Fruit fly (Drosophila melanogaster) whole organism, prepupa: ENCODE measurements around the gene tld.

Experiments used
- Blimp-1 ChIP-seq: fragments of 200-800 bp; sonication (Bioruptor generic); optimal IDR thresholded peaks from 3 replicates; lab custom pipeline; 2017; ENCODE audit warnings: missing biosample characterization, missing genetic modification characterization, mild to moderate bottlenecking, moderate library complexity, missing genetic modification reagents
- CG10631 ChIP-seq: fragments of 200-800 bp; sonication (Bioruptor generic); optimal IDR thresholded peaks from 2 replicates; lab custom pipeline; 2016; ENCODE audit warnings: missing biosample characterization, missing genetic modification characterization
- CG10669 ChIP-seq: fragments of 200-800 bp; sonication (Bioruptor generic); optimal IDR thresholded peaks from 3 replicates; lab custom pipeline; 2018; ENCODE audit warnings: missing biosample characterization, mild to moderate bottlenecking, missing genetic modification characterization, moderate library complexity
- CG11762 ChIP-seq: fragments of 200-800 bp; sonication (Bioruptor generic); optimal IDR thresholded peaks from 3 replicates; lab custom pipeline; 2016; ENCODE audit warnings: missing biosample characterization, missing genetic modification characterization; ENCODE audit not compliant: insufficient read depth
- CG11902 ChIP-seq: fragments of 200-800 bp; sonication (Bioruptor generic); optimal IDR thresholded peaks from 3 replicates; lab custom pipeline; 2016; ENCODE audit warnings: missing biosample characterization, missing genetic modification characterization
- CG15336 ChIP-seq: fragments of 200-800 bp; sonication (Bioruptor generic); IDR thresholded peaks from 2 replicates; pipeline ENCODE4 v1.3.6; 2022; ENCODE audit warnings: missing biosample characterization, missing genetic modification characterization
- CG1621 ChIP-seq: fragments of 200-800 bp; sonication (Bioruptor generic); optimal IDR thresholded peaks from 3 replicates; lab custom pipeline; 2018; ENCODE audit warnings: missing biosample characterization, mild to moderate bottlenecking, missing genetic modification characterization
- CG3032 ChIP-seq: fragments of 200-800 bp; optimal IDR thresholded peaks from 2 replicates; lab custom pipeline; 2019; ENCODE audit warnings: missing biosample characterization, mild to moderate bottlenecking, missing genetic modification characterization, moderate library complexity
- CG32006 ChIP-seq: fragments of 200-800 bp; sonication (Bioruptor generic); optimal IDR thresholded peaks from 3 replicates; lab custom pipeline; 2017; ENCODE audit warnings: missing biosample characterization, mild to moderate bottlenecking, missing genetic modification characterization
- CG34406 ChIP-seq: fragments of 200-800 bp; sonication (Bioruptor generic); optimal IDR thresholded peaks from 3 replicates; lab custom pipeline; 2016; ENCODE audit warnings: missing biosample characterization, missing genetic modification characterization
- CG3919 ChIP-seq: fragments of 200-800 bp; sonication (Bioruptor generic); optimal IDR thresholded peaks from 3 replicates; lab custom pipeline; 2016; ENCODE audit warnings: missing biosample characterization, missing genetic modification characterization
- CG4318 ChIP-seq: fragments of 200-800 bp; sonication (Bioruptor generic); optimal IDR thresholded peaks from 3 replicates; lab custom pipeline; 2017; ENCODE audit warnings: missing biosample characterization, mild to moderate bottlenecking, missing genetic modification characterization
- CG6163 ChIP-seq: fragments of 200-800 bp; sonication (Bioruptor generic); IDR thresholded peaks from 3 replicates; pipeline ENCODE4 v1.3.6; 2022; ENCODE audit warnings: missing biosample characterization, missing genetic modification characterization
- CG6276 ChIP-seq: fragments of 200-800 bp; sonication (Bioruptor generic); optimal IDR thresholded peaks from 2 replicates; lab custom pipeline; 2017; ENCODE audit warnings: missing biosample characterization, mild to moderate bottlenecking, missing genetic modification characterization
- CG6792 ChIP-seq: fragments of 200-800 bp; sonication (Bioruptor generic); optimal IDR thresholded peaks from 3 replicates; lab custom pipeline; 2016; ENCODE audit warnings: missing biosample characterization, missing genetic modification characterization
- CG8119 ChIP-seq: fragments of 200-800 bp; sonication (Bioruptor generic); IDR thresholded peaks from 3 replicates; pipeline ENCODE4 v1.3.6; 2022; ENCODE audit warnings: missing biosample characterization, missing genetic modification characterization
- CG8319 ChIP-seq: fragments of 200-800 bp; sonication (Bioruptor generic); optimal IDR thresholded peaks from 3 replicates; lab custom pipeline; 2016; ENCODE audit warnings: missing biosample characterization, missing genetic modification characterization
- CG9139 ChIP-seq: fragments of 200-800 bp; sonication (Bioruptor generic); optimal IDR thresholded peaks from 3 replicates; lab custom pipeline; 2017; ENCODE audit warnings: missing biosample characterization, mild to moderate bottlenecking, missing genetic modification characterization
- Eip75B ChIP-seq: fragments of 200-800 bp; sonication (Bioruptor generic); optimal IDR thresholded peaks from 3 replicates; lab custom pipeline; 2016; ENCODE audit warnings: missing biosample characterization, missing genetic modification characterization
- Eip78C ChIP-seq: fragments of 200-800 bp; sonication (Bioruptor generic); peaks from one replicate; lab custom pipeline; 2016; ENCODE audit warnings: missing biosample characterization, missing genetic modification characterization
- Ets21C ChIP-seq: fragments of 200-800 bp; sonication (Bioruptor generic); optimal IDR thresholded peaks from 3 replicates; lab custom pipeline; 2016; ENCODE audit warnings: missing biosample characterization, missing genetic modification characterization
- Ets96B ChIP-seq: fragments of 200-800 bp; optimal IDR thresholded peaks from 2 replicates; lab custom pipeline; 2019; ENCODE audit warnings: missing biosample characterization, mild to moderate bottlenecking, missing genetic modification characterization, moderate library complexity
- Hr4 ChIP-seq: fragments of 200-800 bp; sonication (Bioruptor generic); optimal IDR thresholded peaks from 3 replicates; lab custom pipeline; 2016; ENCODE audit warnings: missing biosample characterization, missing genetic modification characterization
- Lpt ChIP-seq: fragments of 200-800 bp; sonication (Bioruptor generic); optimal IDR thresholded peaks from 3 replicates; lab custom pipeline; 2016; ENCODE audit warnings: missing biosample characterization, missing genetic modification characterization
- Met ChIP-seq: fragments of 200-800 bp; sonication (Bioruptor generic); optimal IDR thresholded peaks from 3 replicates; lab custom pipeline; 2016; ENCODE audit warnings: missing biosample characterization, missing genetic modification characterization
- OdsH ChIP-seq: fragments of 200-800 bp; sonication (Bioruptor generic); optimal IDR thresholded peaks from 3 replicates; lab custom pipeline; 2016; ENCODE audit warnings: missing biosample characterization, missing genetic modification characterization
- Sox15 ChIP-seq: fragments of 200-800 bp; sonication (Bioruptor generic); optimal IDR thresholded peaks from 3 replicates; lab custom pipeline; 2016; ENCODE audit warnings: missing biosample characterization, missing genetic modification characterization
- achi ChIP-seq: fragments of 200-800 bp; sonication (Bioruptor generic); optimal IDR thresholded peaks from 3 replicates; lab custom pipeline; 2016; ENCODE audit warnings: missing biosample characterization, missing genetic modification characterization
- acj6 ChIP-seq: fragments of 200-800 bp; sonication (Bioruptor generic); optimal IDR thresholded peaks from 3 replicates; lab custom pipeline; 2016; ENCODE audit warnings: missing biosample characterization, missing genetic modification characterization
- eg ChIP-seq: fragments of 200-800 bp; sonication (Bioruptor generic); IDR thresholded peaks from 3 replicates; pipeline ENCODE4 v1.3.6; 2022; ENCODE audit warnings: missing biosample characterization, missing genetic modification characterization
- esn ChIP-seq: fragments of 200-800 bp; sonication (Bioruptor generic); optimal IDR thresholded peaks from 2 replicates; lab custom pipeline; 2016; ENCODE audit warnings: missing biosample characterization, mild to moderate bottlenecking, missing genetic modification characterization, moderate library complexity
- fd85E ChIP-seq: fragments of 200-800 bp; sonication (Bioruptor generic); optimal IDR thresholded peaks from 3 replicates; lab custom pipeline; 2016; ENCODE audit warnings: missing biosample characterization, missing genetic modification characterization
- fkh ChIP-seq: fragments of 200-800 bp; sonication (Bioruptor generic); optimal IDR thresholded peaks from 3 replicates; lab custom pipeline; 2017; ENCODE audit warnings: missing biosample characterization, mild to moderate bottlenecking, missing genetic modification characterization, moderate library complexity
- lz ChIP-seq: fragments of 200-800 bp; sonication (Bioruptor generic); optimal IDR thresholded peaks from 3 replicates; lab custom pipeline; 2016; ENCODE audit warnings: missing biosample characterization, missing genetic modification characterization
- net ChIP-seq: fragments of 200-800 bp; sonication (Bioruptor generic); optimal IDR thresholded peaks from 3 replicates; lab custom pipeline; 2016; ENCODE audit warnings: missing biosample characterization, missing genetic modification characterization
- pdm3 ChIP-seq: fragments of 200-800 bp; sonication (Bioruptor generic); optimal IDR thresholded peaks from 3 replicates; lab custom pipeline; 2016; ENCODE audit warnings: missing biosample characterization, missing genetic modification characterization
- salr ChIP-seq, 2 experiments: fragments of 200-800 bp; sonication (Bioruptor generic); optimal IDR thresholded peaks; 3 replicates each; lab custom pipeline; 2016 to 2018; ENCODE audit warnings: missing biosample characterization in 2 of 2, missing genetic modification characterization in 2 of 2, mild to moderate bottlenecking in 1 of 2
- spab ChIP-seq: fragments of 200-800 bp; sonication (Bioruptor generic); optimal IDR thresholded peaks from 2 replicates; lab custom pipeline; 2017; ENCODE audit warnings: missing biosample characterization, mild to moderate bottlenecking, missing genetic modification characterization, missing genetic modification reagents
- ss ChIP-seq, 2 experiments: fragments of 200-800 bp; sonication (Bioruptor generic); optimal IDR thresholded peaks; 2 replicates in 1 of 2; 3 replicates in 1 of 2; lab custom pipeline; 2017 to 2018; ENCODE audit warnings: mild to moderate bottlenecking in 2 of 2, missing biosample characterization in 2 of 2, missing genetic modification characterization in 2 of 2, moderate library complexity in 1 of 2
- svp ChIP-seq: fragments of 200-800 bp; sonication (Bioruptor generic); peaks from one replicate; lab custom pipeline; 2016; ENCODE audit warnings: missing biosample characterization, missing genetic modification characterization
- topi ChIP-seq: fragments of 200-800 bp; sonication (Bioruptor generic); optimal IDR thresholded peaks from 3 replicates; lab custom pipeline; 2016; ENCODE audit warnings: missing biosample characterization, missing genetic modification characterization
- vri ChIP-seq: fragments of 200-800 bp; sonication (Bioruptor generic); optimal IDR thresholded peaks from 3 replicates; lab custom pipeline; 2016; ENCODE audit warnings: missing biosample characterization, mild to moderate bottlenecking, missing genetic modification characterization

Gene tld

DNA sequence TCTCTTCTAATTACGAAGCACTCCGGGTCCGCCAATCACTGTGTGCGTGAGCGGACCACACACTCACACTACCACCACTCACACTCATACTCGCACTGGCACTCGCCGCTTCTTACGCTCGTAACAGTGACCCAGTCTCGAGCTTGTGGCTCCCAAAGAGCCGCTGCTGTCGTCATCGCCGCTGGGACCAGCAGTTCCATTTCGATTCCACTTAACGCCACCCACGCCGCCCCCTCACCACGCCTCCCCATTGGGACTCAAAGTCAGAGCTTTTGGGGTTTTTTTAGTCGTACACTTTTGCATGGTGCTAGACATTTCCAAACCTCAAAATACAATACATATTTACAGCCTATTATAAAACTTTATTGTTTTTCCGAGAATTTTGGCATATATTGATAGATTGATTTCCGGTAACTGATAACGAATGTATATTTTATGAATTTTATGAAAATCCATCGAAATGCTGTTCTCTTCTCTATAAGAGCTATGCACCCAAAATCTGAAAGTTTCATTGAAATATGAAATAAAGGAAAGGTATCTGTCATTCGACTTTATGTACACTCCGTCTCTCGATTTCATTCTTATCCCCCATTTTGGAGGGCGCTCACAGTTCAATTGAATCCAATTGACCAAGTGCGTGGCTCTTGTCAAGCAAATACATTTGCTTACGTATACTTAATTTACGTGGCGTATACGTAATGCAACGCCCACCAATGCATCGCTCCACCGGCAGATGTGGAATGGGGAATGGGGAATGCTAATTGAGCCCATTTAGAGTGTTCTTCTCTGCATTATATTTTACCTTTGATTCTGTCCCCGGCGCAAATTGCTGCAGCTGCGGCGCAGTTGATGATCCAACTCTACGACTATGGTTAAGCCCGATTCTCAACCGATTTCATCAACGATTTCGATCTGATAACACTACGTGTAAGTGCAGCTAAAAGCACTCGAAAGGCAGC, 22.0 kb downstream of the tld start, which contains the start of gene CG42331 (continued):
- TF ChIP-seq fkh (GFP tag; lab: Kevin White, UChicago) = peak; percentile 9
- no peak for TF ChIP-seq Eip75B (GFP tag; lab: Kevin White, UChicago)
- TF ChIP-seq OdsH = peak; percentile 15
- 0 out of 2 replicates have a peak, but pooled peaks have one; percentile 13 for TF ChIP-seq CG15336

DNA sequence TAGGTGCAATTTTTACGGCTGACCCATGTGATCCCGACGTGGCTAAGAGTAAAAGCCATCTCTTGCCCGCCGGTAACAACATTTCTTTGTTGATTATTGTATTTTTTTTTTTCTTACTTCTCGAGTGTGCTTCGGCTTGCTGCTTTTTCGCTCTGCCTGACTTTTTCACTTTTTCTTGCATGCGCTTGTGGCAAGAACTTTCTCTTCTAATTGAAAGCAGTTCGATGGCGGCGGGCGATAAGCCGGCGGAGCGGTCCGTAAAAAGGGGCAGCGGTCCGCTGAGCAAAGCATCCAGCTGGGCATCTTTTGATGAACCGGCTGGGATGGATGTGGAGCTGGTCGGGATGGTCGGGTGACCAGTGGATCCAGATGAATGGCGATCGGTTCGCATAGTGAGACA, 23.5 kb downstream of the tld start:
- TF ChIP-seq Sox15 (GFP tag; lab: Kevin White, UChicago) (no peak), Eip75B (GFP tag; lab: Kevin White, UChicago) (no peak), svp (GFP tag; lab: Kevin White, UChicago) (peak; percentile 60), CG9139 (no peak)

DNA sequence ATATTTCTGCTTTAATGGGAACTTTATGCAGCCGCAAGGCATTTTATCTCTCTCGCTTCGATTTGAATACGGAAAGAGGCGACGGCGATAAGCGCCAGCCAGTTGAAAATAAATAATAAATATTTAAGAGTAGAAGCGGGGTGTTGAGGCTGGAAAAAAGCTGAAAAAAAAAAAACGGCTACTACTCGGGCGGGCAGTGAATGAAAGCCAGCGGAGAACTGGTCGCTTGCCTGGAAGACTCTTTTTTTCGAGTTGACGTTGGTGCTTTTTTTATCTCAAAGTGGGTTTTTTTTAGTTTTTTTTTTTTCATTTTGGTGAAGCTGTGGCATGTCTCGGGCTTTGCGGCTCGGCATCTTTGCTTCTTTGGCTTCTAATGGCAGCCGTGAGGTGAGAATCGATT, 23.9 kb downstream of the tld start:
- TF ChIP-seq svp (GFP tag; lab: Kevin White, UChicago) (peak; percentile 3), CG6276 (GFP tag; lab: Kevin White, UChicago) (peak; percentile 36), net (GFP tag; lab: Kevin White, UChicago) (peak; percentile 41), Eip75B (GFP tag; lab: Kevin White, UChicago) (no peak), CG8119 (peak; percentile 63; the same call in 2 of the 3 replicates), eg (GFP tag; lab: Robert Waterston, UW) (peak; percentile 64), Eip78C (GFP tag; lab: Kevin White, UChicago) (peak; percentile 69), CG8319 (GFP tag; lab: Kevin White, UChicago) (no peak), CG15336 (peak; percentile 11; the same call in 1 of the 2 replicates), CG10669 (no peak), ss (GFP tag; optimal IDR thresholded peaks at IDR 0.05; lab: Kevin White, UChicago) (no peak), CG32006 (GFP tag; lab: Kevin White, UChicago) (peak; percentile 54), Ets96B (tag; lab: Kevin White, UChicago) (no peak), CG3919 (GFP tag; lab: Kevin White, UChicago) (no peak), Blimp-1 (GFP tag; lab: Kevin White, UChicago) (no peak)
- TF ChIP-seq, all 60 proteins: peak for 8

DNA sequence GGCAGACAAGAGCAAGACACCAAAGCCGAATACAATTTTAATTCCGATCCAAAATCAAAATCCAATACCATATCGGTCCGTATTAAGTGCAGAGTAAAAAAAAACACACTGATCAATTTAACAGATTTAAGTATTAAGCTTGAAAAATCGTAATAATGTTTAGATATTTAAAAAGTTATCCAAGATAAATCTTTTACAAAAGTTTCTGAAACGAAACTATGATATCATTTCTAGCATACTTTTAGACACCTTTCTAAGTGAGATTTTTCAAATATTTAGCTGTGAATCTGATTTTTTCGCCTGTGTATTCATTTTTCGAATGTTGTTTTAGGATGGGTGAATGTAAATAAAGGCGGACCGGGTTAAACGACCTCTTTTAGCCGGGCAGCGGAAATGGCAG, 27.6 kb downstream of the tld start:
- TF ChIP-seq Hr4 (GFP tag; lab: Kevin White, UChicago) (peak; percentile 89), CG10631 (GFP tag; lab: Kevin White, UChicago) (no peak), CG15336 (peak; percentile 59; the same call in 1 of the 2 replicates), topi (GFP tag; lab: Kevin White, UChicago) (no peak), CG11762 (no peak), acj6 (no peak), CG3032 (tag; lab: Kevin White, UChicago) (no peak), svp (GFP tag; lab: Kevin White, UChicago) (peak; percentile 32), Ets21C (no peak), CG1621 (tag; lab: Kevin White, UChicago) (no peak), CG34406 (GFP tag; lab: Kevin White, UChicago) (no peak), CG10669 (no peak), pdm3 (GFP tag; lab: Kevin White, UChicago) (peak; percentile 5), OdsH (peak; percentile 20), lz (GFP tag; lab: Kevin White, UChicago) (no peak), CG6792 (GFP tag; lab: Kevin White, UChicago) (no peak), CG6163 (GFP tag; lab: Robert Waterston, UW) (no peak), fd85E (no peak), Met (GFP tag; lab: Kevin White, UChicago) (no peak), CG32006 (GFP tag; lab: Kevin White, UChicago) (peak; percentile 84), spab (GFP tag; lab: Kevin White, UChicago) (no peak), CG11902 (GFP tag; lab: Kevin White, UChicago) (no peak), net (GFP tag; lab: Kevin White, UChicago) (peak; percentile 3), Eip78C (GFP tag; lab: Kevin White, UChicago) (peak; percentile 80), esn (no peak), salr (GFP tag; optimal IDR thresholded peaks at IDR 0.05; lab: Kevin White, UChicago) (no peak), CG4318 (GFP tag; lab: Kevin White, UChicago) (peak; percentile 70), Lpt (GFP tag; lab: Kevin White, UChicago) (peak; percentile 12), vri (GFP tag; lab: Kevin White, UChicago) (no peak), achi (peak; percentile 12), CG8119 (peak; percentile 77)
